Worm (Caenorhabditis elegans) whole organism, L2 larva: ENCODE results near the gene F47B8.2.

Source experiments
- C34F6.9 ChIP-seq: fragments of 150-350 bp; optimal IDR thresholded peaks from 2 replicates; lab custom pipeline; 2014; ENCODE audit warnings: missing biosample characterization, missing genetic modification characterization
- F13H6.1 ChIP-seq: sonication (generic microtip); optimal IDR thresholded peaks from 2 replicates; lab custom pipeline; 2016; ENCODE audit warnings: missing genetic modification characterization, missing compliant biosample characterization
- Y55F3AM.14 ChIP-seq: fragments of 200-800 bp; sonication (Bioruptor generic); optimal IDR thresholded peaks from 2 replicates; lab custom pipeline; 2018; ENCODE audit warnings: mild to moderate bottlenecking, missing genetic modification characterization, missing compliant biosample characterization
- ZK546.5 ChIP-seq: sonication (generic microtip); optimal IDR thresholded peaks from 2 replicates; lab custom pipeline; 2017; ENCODE audit warnings: missing biosample characterization, missing genetic modification characterization
- alr-1 ChIP-seq: fragments of 150-350 bp; optimal IDR thresholded peaks from 2 replicates; lab custom pipeline; 2014; ENCODE audit warnings: missing biosample characterization, missing genetic modification characterization
- aly-2 ChIP-seq: fragments of 150-350 bp; optimal IDR thresholded peaks from 2 replicates; lab custom pipeline; 2014; ENCODE audit warnings: missing biosample characterization, missing genetic modification characterization
- ama-1 ChIP-seq: fragments of 150-350 bp; optimal IDR thresholded peaks from 2 replicates; lab custom pipeline; 2018; ENCODE audit warnings: inconsistent platforms
- blmp-1 ChIP-seq: sonication (generic microtip); optimal IDR thresholded peaks from 2 replicates; lab custom pipeline; 2017; ENCODE audit warnings: missing genetic modification characterization, mild to moderate bottlenecking, missing compliant biosample characterization, antibody characterized with exemption, moderate library complexity; ENCODE audit not compliant: insufficient read depth
- ceh-16 ChIP-seq: fragments of 150-350 bp; optimal IDR thresholded peaks from 2 replicates; lab custom pipeline; 2014; ENCODE audit warnings: missing biosample characterization, missing genetic modification characterization
- crh-2 ChIP-seq: sonication (generic microtip); optimal IDR thresholded peaks from 2 replicates; lab custom pipeline; 2017; ENCODE audit warnings: missing biosample characterization, missing genetic modification characterization
- egl-27 ChIP-seq: sonication (generic microtip); optimal IDR thresholded peaks from 3 replicates; lab custom pipeline; 2017; ENCODE audit warnings: missing biosample characterization, missing genetic modification reagents, missing genetic modification characterization
- elt-3 ChIP-seq: sonication (generic microtip); optimal IDR thresholded peaks from 2 replicates; lab custom pipeline; 2017; ENCODE audit warnings: missing biosample characterization, missing genetic modification characterization
- fos-1 ChIP-seq: fragments of 150-350 bp; optimal IDR thresholded peaks from 2 replicates; lab custom pipeline; 2014; ENCODE audit warnings: missing biosample characterization, missing genetic modification characterization
- gmeb-1 ChIP-seq: fragments of 150-350 bp; optimal IDR thresholded peaks from 2 replicates; lab custom pipeline; 2014; ENCODE audit warnings: missing biosample characterization, missing genetic modification characterization
- lin-11 ChIP-seq: fragments of 150-350 bp; sonication (generic microtip); optimal IDR thresholded peaks from 2 replicates; lab custom pipeline; 2014; ENCODE audit warnings: missing biosample characterization, missing genetic modification characterization, inconsistent platforms, mixed read lengths
- lsy-2 ChIP-seq, 2 experiments: fragments of 150-350 bp in 1 of 2; sonication (generic microtip) in 1 of 2; optimal IDR thresholded peaks; 2 replicates each; lab custom pipeline; 2014 to 2017; ENCODE audit warnings: missing biosample characterization in 2 of 2, missing genetic modification characterization in 2 of 2
- mdl-1 ChIP-seq, 2 experiments: fragments of 150-350 bp in 1 of 2; sonication (generic microtip) in 1 of 2; optimal IDR thresholded peaks; 2 replicates each; lab custom pipeline; 2017; ENCODE audit warnings: missing biosample characterization in 2 of 2, missing genetic modification characterization in 2 of 2
- nhr-11 ChIP-seq: fragments of 150-350 bp; optimal IDR thresholded peaks from 2 replicates; lab custom pipeline; 2014; ENCODE audit warnings: missing biosample characterization, missing genetic modification characterization
- nhr-12 ChIP-seq: fragments of 150-350 bp; optimal IDR thresholded peaks from 2 replicates; lab custom pipeline; 2014; ENCODE audit warnings: missing biosample characterization, missing genetic modification characterization
- nhr-129 ChIP-seq: fragments of 150-350 bp; optimal IDR thresholded peaks from 2 replicates; lab custom pipeline; 2014; ENCODE audit warnings: missing biosample characterization, missing genetic modification characterization
- nhr-21 ChIP-seq: fragments of 150-350 bp; optimal IDR thresholded peaks from 2 replicates; lab custom pipeline; 2014; ENCODE audit warnings: missing biosample characterization, missing genetic modification characterization
- nhr-23 ChIP-seq: fragments of 150-350 bp; optimal IDR thresholded peaks from 2 replicates; lab custom pipeline; 2014; ENCODE audit warnings: missing biosample characterization, missing genetic modification reagents, missing genetic modification characterization
- nhr-25 ChIP-seq: fragments of 150-350 bp; sonication (generic microtip); optimal IDR thresholded peaks from 3 replicates; lab custom pipeline; 2014; ENCODE audit warnings: missing biosample characterization, missing genetic modification characterization
- nhr-6 ChIP-seq: fragments of 150-350 bp; optimal IDR thresholded peaks from 2 replicates; lab custom pipeline; 2014; ENCODE audit warnings: missing biosample characterization, missing genetic modification characterization
- nhr-77 ChIP-seq: fragments of 150-350 bp; optimal IDR thresholded peaks from 2 replicates; lab custom pipeline; 2014; ENCODE audit warnings: missing biosample characterization, missing genetic modification characterization
- peb-1 ChIP-seq: fragments of 150-350 bp; optimal IDR thresholded peaks from 2 replicates; lab custom pipeline; 2014; ENCODE audit warnings: missing biosample characterization, missing genetic modification characterization
- sem-4 ChIP-seq: fragments of 150-350 bp; optimal IDR thresholded peaks from 2 replicates; lab custom pipeline; 2014; ENCODE audit warnings: missing biosample characterization, missing genetic modification reagents, missing genetic modification characterization
- sma-3 ChIP-seq: sonication (generic microtip); optimal IDR thresholded peaks from 2 replicates; lab custom pipeline; 2016; ENCODE audit warnings: missing genetic modification reagents, missing genetic modification characterization, missing compliant biosample characterization
- snpc-4 ChIP-seq: fragments of 150-350 bp; optimal IDR thresholded peaks from 2 replicates; lab custom pipeline; 2014; ENCODE audit warnings: missing biosample characterization, missing genetic modification characterization
- unc-39 ChIP-seq: fragments of 150-350 bp; optimal IDR thresholded peaks from 2 replicates; lab custom pipeline; 2014; ENCODE audit warnings: missing biosample characterization, missing genetic modification characterization
- unc-55 ChIP-seq: fragments of 150-350 bp; sonication (generic microtip); optimal IDR thresholded peaks from 3 replicates; lab custom pipeline; 2014; ENCODE audit warnings: missing biosample characterization, missing genetic modification reagents, missing genetic modification characterization
- unc-62 ChIP-seq: fragments of 150-350 bp; optimal IDR thresholded peaks from 2 replicates; lab custom pipeline; 2014; ENCODE audit warnings: missing biosample characterization, missing genetic modification reagents, missing genetic modification characterization
- zag-1 ChIP-seq: fragments of 150-350 bp; optimal IDR thresholded peaks from 2 replicates; lab custom pipeline; 2014; ENCODE audit warnings: missing biosample characterization, missing genetic modification characterization
- ztf-1 ChIP-seq: fragments of 200-800 bp; sonication (Bioruptor generic); conservative IDR thresholded peaks from 2 replicates; pipeline ENCODE4 v1.3.6; 2022; ENCODE audit warnings: missing genetic modification characterization, missing compliant biosample characterization
- ztf-11 ChIP-seq: sonication (generic microtip); optimal IDR thresholded peaks from 2 replicates; lab custom pipeline; 2017; ENCODE audit warnings: missing biosample characterization, missing genetic modification characterization
- ztf-4 ChIP-seq: fragments of 150-350 bp; optimal IDR thresholded peaks from 2 replicates; lab custom pipeline; 2014; ENCODE audit warnings: missing biosample characterization, missing genetic modification characterization

Gene F47B8.2

DNA sequence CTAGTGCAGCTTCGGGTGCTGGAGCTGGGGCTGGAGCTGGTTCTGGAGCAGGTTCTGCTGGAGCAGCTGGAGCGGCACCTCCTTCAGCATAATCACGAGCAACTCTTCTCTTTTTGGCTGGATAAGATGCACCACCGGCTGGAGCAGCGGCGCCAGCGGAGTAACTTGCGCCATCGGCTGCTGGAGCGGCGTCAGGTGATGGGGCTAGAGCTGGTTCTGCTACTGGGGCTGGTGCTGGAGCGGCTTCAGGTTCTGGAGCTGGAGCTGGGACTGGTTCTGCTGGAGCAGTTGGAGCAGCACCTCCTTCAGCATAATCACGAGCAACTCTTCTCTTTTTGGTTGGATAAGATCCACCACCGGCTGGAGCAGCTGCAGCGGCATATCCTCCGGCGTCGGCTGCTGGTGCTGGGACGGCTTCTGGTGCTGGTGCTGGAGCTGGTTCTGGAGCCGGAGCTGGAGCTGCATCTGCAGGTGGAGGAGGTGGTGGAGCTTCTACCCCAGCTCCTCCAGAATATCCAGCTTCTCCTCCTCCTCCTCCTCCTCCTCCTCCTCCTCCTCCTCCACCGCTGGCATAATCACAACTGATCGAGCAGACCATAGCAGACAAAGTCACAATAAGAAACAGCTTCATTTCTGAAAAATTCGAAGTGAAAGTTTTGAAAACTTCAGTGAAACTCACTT is 2.8 kb upstream of the F47B8.2 start, which contains the start of gene F47B8.13:
TSS of gene F47B8.13 (minus strand) at position 631 of the 681 bp plus-strand sequence.
- TF ChIP-seq F13H6.1 (no peak), nhr-12 (tag; lab: Kevin White, UChicago) (no peak), unc-39 (no peak), gmeb-1 (tag; lab: Kevin White, UChicago) (no peak), nhr-21 (tag; lab: Kevin White, UChicago) (no peak), nhr-23 (tag; lab: Kevin White, UChicago) (no peak), ztf-11 (no peak), nhr-129 (tag; lab: Kevin White, UChicago) (no peak), snpc-4 (tag; lab: Kevin White, UChicago) (no peak), nhr-11 (tag; lab: Kevin White, UChicago) (no peak), zag-1 (tag; lab: Kevin White, UChicago) (no peak), nhr-6 (tag; lab: Kevin White, UChicago) (no peak), blmp-1 (tag; lab: Kevin White, UChicago) (no peak), nhr-25 (tag; lab: Kevin White, UChicago) (no peak), egl-27 (tag; lab: Kevin White, UChicago) (no peak)

DNA sequence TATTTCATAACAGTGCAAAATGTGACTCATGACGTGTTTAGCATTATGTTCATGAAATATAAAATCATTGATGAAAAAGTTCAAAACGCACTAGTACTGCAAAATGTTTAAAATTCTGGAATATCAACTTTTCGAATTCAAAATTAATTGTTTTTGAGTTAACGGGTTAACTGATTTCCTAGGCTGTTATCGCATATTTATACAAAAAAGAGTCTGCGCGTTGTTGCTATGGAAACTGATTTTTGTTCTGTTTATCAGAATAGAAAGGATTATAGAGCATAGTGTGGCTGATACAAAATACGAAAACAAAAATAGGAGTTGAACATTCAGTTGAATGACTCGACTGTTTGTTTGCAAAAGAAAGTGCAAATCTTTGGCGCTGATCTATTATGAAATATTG is 1.2 kb upstream of the F47B8.2 start:
- TF ChIP-seq Y55F3AM.14 (GFP tag; lab: Kevin White, UChicago) (no peak), lin-11 (tag; lab: Kevin White, UChicago) (no peak), nhr-77 (tag; lab: Kevin White, UChicago) (no peak), crh-2 (tag; lab: Kevin White, UChicago) (no peak), mdl-1 (tag; optimal IDR thresholded peaks at IDR 0.05; lab: Kevin White, UChicago) (no peak), unc-39 (no peak), fos-1 (tag; lab: Kevin White, UChicago) (no peak), ama-1 (lab: Kevin White, UChicago) (no peak), nhr-21 (tag; lab: Kevin White, UChicago) (no peak), nhr-6 (tag; lab: Kevin White, UChicago) (no peak), sma-3 (GFP tag; lab: Kevin White, UChicago) (no peak), nhr-11 (tag; lab: Kevin White, UChicago) (no peak), alr-1 (tag; lab: Kevin White, UChicago) (no peak), unc-62 (GFP tag; lab: Kevin White, UChicago) (no peak)

DNA sequence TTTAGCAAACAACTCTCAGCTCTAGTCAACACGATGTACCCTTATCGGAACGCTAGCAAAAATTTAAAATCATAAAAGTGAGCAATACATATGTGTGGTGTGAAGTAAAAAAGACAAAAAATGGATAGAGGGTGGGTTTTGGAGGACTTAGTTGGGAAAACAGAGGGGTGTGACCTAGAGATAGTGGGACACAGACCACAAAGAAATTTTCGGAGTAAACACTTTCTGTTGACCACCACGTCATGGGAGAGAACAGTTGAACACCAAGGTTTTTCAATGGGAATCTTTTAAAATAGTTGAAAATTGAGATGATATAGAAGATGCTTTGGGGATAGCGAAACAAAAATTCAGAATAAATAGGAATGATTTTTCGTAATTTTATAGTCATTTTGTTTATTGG is 779 bp upstream of the F47B8.2 start:
- TF ChIP-seq unc-39 = no peak
- TF ChIP-seq Y55F3AM.14 (GFP tag; lab: Kevin White, UChicago) = no peak
- no peak for TF ChIP-seq ztf-1
- TF ChIP-seq alr-1 (tag; lab: Kevin White, UChicago) = no peak
- no peak for TF ChIP-seq ceh-16 (tag; lab: Kevin White, UChicago)
- no peak for TF ChIP-seq sem-4 (tag; lab: Kevin White, UChicago)
- no peak for TF ChIP-seq elt-3 (tag; lab: Kevin White, UChicago)
- TF ChIP-seq nhr-12 (tag; lab: Kevin White, UChicago) = no peak
- TF ChIP-seq F13H6.1 = no peak
- no peak for TF ChIP-seq nhr-6 (tag; lab: Kevin White, UChicago)
- peak; percentile 40 for TF ChIP-seq nhr-129 (tag; lab: Kevin White, UChicago)
- TF ChIP-seq nhr-23 (tag; lab: Kevin White, UChicago) = no peak
- peak; percentile 7 for TF ChIP-seq C34F6.9 (tag; lab: Kevin White, UChicago)
- no peak for TF ChIP-seq snpc-4 (tag; lab: Kevin White, UChicago)
- TF ChIP-seq ztf-4 (tag; lab: Kevin White, UChicago) = no peak
- TF ChIP-seq peb-1 (tag; lab: Kevin White, UChicago) = no peak
- no peak for TF ChIP-seq lsy-2 (tag; optimal IDR thresholded peaks at IDR 0.05; lab: Kevin White, UChicago)
- TF ChIP-seq unc-55 (GFP tag; lab: Kevin White, UChicago) = peak; percentile 19
- no peak for TF ChIP-seq ZK546.5 (tag; lab: Kevin White, UChicago)
- TF ChIP-seq blmp-1 (tag; lab: Kevin White, UChicago) = no peak
- TF ChIP-seq aly-2 (tag; lab: Kevin White, UChicago) = no peak
- no peak for TF ChIP-seq ama-1 (lab: Kevin White, UChicago)
- no peak for TF ChIP-seq crh-2 (tag; lab: Kevin White, UChicago)
